Fruit fly (Drosophila melanogaster): Measurements from ENCODE around the gene CG11035.

The CG11035 gene

DNA sequence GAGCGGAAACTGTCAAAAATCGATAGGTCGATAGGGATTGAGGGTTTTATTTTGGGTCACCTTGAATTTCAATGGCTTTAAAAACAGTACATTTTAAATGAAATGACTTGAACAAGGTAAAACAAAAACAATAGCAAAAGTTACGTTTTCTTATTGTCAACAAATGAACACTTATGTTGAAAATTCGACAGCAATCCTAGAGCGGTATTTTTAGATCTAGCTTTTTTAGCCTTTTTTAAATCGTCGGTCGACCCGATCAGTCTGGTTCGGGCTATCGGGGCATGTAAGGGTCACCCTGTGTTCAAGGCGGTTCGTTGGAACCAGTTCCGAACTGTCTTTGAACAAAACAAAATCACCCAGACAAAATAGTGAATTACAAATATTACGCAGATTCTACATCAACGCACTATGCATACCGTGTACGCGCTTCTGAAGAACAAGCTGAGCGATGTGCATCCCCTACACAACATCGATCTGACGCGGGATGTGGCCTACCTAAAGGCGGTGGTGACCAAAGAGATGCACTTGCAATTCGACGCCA, 23.7 kb downstream of the CG11035 start, which contains the start of the genes CG11052 and CG3223 (continued):
- TF ChIP-seq CG17568 (GFP tag; optimal IDR thresholded peaks at IDR 0.05) (no peak), Deaf1 (tag; optimal IDR thresholded peaks at IDR 0.05) (no peak), Xbp1 (GFP tag; optimal IDR thresholded peaks at IDR 0.05) (peak; percentile 40), Fer2 (tag; optimal IDR thresholded peaks at IDR 0.05) (no peak), CG31365 (tag; optimal IDR thresholded peaks at IDR 0.05) (no peak), CG10431 (GFP tag; optimal IDR thresholded peaks at IDR 0.05) (peak; percentile 17), slp2 (GFP tag; optimal IDR thresholded peaks at IDR 0.05) (no peak), fd96Cb (tag; optimal IDR thresholded peaks at IDR 0.05) (no peak), pita (GFP tag; optimal IDR thresholded peaks at IDR 0.05) (no peak), CG7839 (tag; optimal IDR thresholded peaks at IDR 0.05) (no peak), gcm2 (GFP tag; optimal IDR thresholded peaks at IDR 0.05) (no peak), salm (tag; optimal IDR thresholded peaks at IDR 0.05) (peak; percentile 11), CG10366 (GFP tag; IDR thresholded peaks at IDR 0.05) (no peak), CG1602 (GFP tag; optimal IDR thresholded peaks at IDR 0.05) (no peak), CG18476 (GFP tag; optimal IDR thresholded peaks at IDR 0.05) (no peak), YL-1 (GFP tag; optimal IDR thresholded peaks at IDR 0.05) (peak; percentile 55), grau (tag; optimal IDR thresholded peaks at IDR 0.05) (peak; percentile 32), Drgx (GFP tag; IDR thresholded peaks at IDR 0.05) (no peak), CG4404 (GFP tag; IDR thresholded peaks at IDR 0.05) (no peak), p53 (GFP tag; optimal IDR thresholded peaks at IDR 0.05) (no peak), sr (GFP tag; IDR thresholded peaks at IDR 0.05) (no peak), CG8089 (GFP tag; optimal IDR thresholded peaks at IDR 0.05) (no peak), aop (GFP tag; IDR thresholded peaks at IDR 0.05) (no peak), ara (GFP tag; IDR thresholded peaks at IDR 0.05) (no peak), wek (GFP tag; optimal IDR thresholded peaks at IDR 0.05) (no peak), CG10959 (GFP tag; IDR thresholded peaks at IDR 0.05) (no peak), Hmx (GFP tag; optimal IDR thresholded peaks at IDR 0.05) (no peak), Elba2 (GFP tag; optimal IDR thresholded peaks at IDR 0.05) (peak; percentile 94), CG34376 (GFP tag; optimal IDR thresholded peaks at IDR 0.05) (peak; percentile 5), NFAT (GFP tag; IDR thresholded peaks at IDR 0.05) (no peak; the same call in 1 of the 2 replicates), sim (GFP tag; IDR thresholded peaks at IDR 0.05) (no peak), gt (GFP tag; IDR thresholded peaks at IDR 0.05) (no peak), Atf-2 (GFP tag; optimal IDR thresholded peaks at IDR 0.05) (no peak), CG31441 (GFP tag; IDR thresholded peaks at IDR 0.05) (no peak), CG17612 (GFP tag; IDR thresholded peaks at IDR 0.05) (no peak), bbx (GFP tag; IDR thresholded peaks at IDR 0.05; ENCODE audit: partially characterized antibody) (no peak; the same call in 1 of the 2 replicates), pros (GFP tag; optimal IDR thresholded peaks at IDR 0.05) (no peak), CG7556 (GFP tag; optimal IDR thresholded peaks at IDR 0.05) (no peak), nau (GFP tag; optimal IDR thresholded peaks at IDR 0.05) (no peak), dmrt11E (tag; optimal IDR thresholded peaks at IDR 0.05) (no peak), CkIIα-i1 (GFP tag; IDR thresholded peaks at IDR 0.05) (no peak), ab (GFP tag; optimal IDR thresholded peaks at IDR 0.05) (no peak), C15 (GFP tag; IDR thresholded peaks at IDR 0.05) (no peak), phol (tag; optimal IDR thresholded peaks at IDR 0.05) (peak; percentile 22), BtbVII (GFP tag; optimal IDR thresholded peaks at IDR 0.05) (no peak), hkb (optimal IDR thresholded peaks at IDR 0.05) (no peak), hkb (GFP tag; IDR thresholded peaks at IDR 0.05) (no peak), CG15073 (GFP tag; optimal IDR thresholded peaks at IDR 0.05) (no peak), stwl (tag; optimal IDR thresholded peaks at IDR 0.05) (peak; percentile 58), CG11504 (tag; optimal IDR thresholded peaks at IDR 0.05) (no peak), CG15514 (GFP tag; optimal IDR thresholded peaks at IDR 0.05) (peak; percentile 99), CG6689 (GFP tag; IDR thresholded peaks at IDR 0.05) (no peak)
